Worm (Caenorhabditis elegans) whole organism, early embryonic: ENCODE measurements around the gene C42C1.3.

ENCODE experiments used
- B0310.2 ChIP-seq: sonication (generic microtip); optimal IDR thresholded peaks from 2 replicates; lab custom pipeline; 2016; ENCODE audit warnings: mild to moderate bottlenecking, missing genetic modification characterization, missing compliant biosample characterization
- F13C5.2 ChIP-seq: sonication (generic microtip); optimal IDR thresholded peaks from 2 replicates; lab custom pipeline; 2017; ENCODE audit warnings: mild to moderate bottlenecking, missing genetic modification characterization, inconsistent platforms, missing compliant biosample characterization
- aly-1 ChIP-seq: sonication (generic microtip); optimal IDR thresholded peaks from 2 replicates; lab custom pipeline; 2016; ENCODE audit warnings: missing genetic modification characterization, missing compliant biosample characterization
- ama-1 ChIP-seq: fragments of 150-350 bp; optimal IDR thresholded peaks from 2 replicates; lab custom pipeline; 2014
- ceh-13 ChIP-seq: fragments of 200-800 bp; sonication (Bioruptor generic); optimal IDR thresholded peaks from 2 replicates; lab custom pipeline; 2018; ENCODE audit warnings: mild to moderate bottlenecking, missing genetic modification characterization, missing compliant biosample characterization
- ceh-36 ChIP-seq: sonication (generic microtip); optimal IDR thresholded peaks from 2 replicates; lab custom pipeline; 2016; ENCODE audit warnings: missing genetic modification characterization, inconsistent platforms, missing compliant biosample characterization
- ets-7 ChIP-seq: sonication (generic microtip); optimal IDR thresholded peaks from 2 replicates; lab custom pipeline; 2016; ENCODE audit warnings: missing genotype, missing genetic modification characterization, missing compliant biosample characterization
- flt-1 ChIP-seq: fragments of 200-800 bp; sonication (Bioruptor generic); IDR thresholded peaks from 2 replicates; pipeline ENCODE4 v1.3.6; 2022; ENCODE audit warnings: missing genetic modification characterization, missing compliant biosample characterization
- hmbx-1 ChIP-seq: sonication (generic microtip); optimal IDR thresholded peaks from 2 replicates; lab custom pipeline; 2016; ENCODE audit warnings: mild to moderate bottlenecking, missing genetic modification characterization, missing compliant biosample characterization
- hmg-4 ChIP-seq: fragments of 200-800 bp; sonication (Bioruptor generic); optimal IDR thresholded peaks from 2 replicates; lab custom pipeline; 2018; ENCODE audit warnings: mild to moderate bottlenecking, missing genetic modification characterization, missing compliant biosample characterization
- hnd-1 ChIP-seq: sonication (generic microtip); optimal IDR thresholded peaks from 2 replicates; lab custom pipeline; 2016; ENCODE audit warnings: missing genetic modification characterization, missing compliant biosample characterization
- pes-1 ChIP-seq: fragments of 200-800 bp; sonication (Bioruptor generic); IDR thresholded peaks from 2 replicates; pipeline ENCODE4 v1.3.6; 2022; ENCODE audit warnings: missing genetic modification reagents, missing genetic modification characterization, missing compliant biosample characterization
- scrt-1 ChIP-seq: fragments of 200-800 bp; sonication (Bioruptor generic); IDR thresholded peaks from 2 replicates; pipeline ENCODE4 v1.3.6; 2022; ENCODE audit warnings: missing genetic modification characterization, missing compliant biosample characterization
- sea-1 ChIP-seq: fragments of 200-800 bp; sonication (Bioruptor generic); conservative IDR thresholded peaks from 2 replicates; pipeline ENCODE4 v1.3.6; 2022; ENCODE audit warnings: missing genetic modification characterization, missing compliant biosample characterization
- tbx-11 ChIP-seq: fragments of 200-800 bp; sonication (Bioruptor generic); IDR thresholded peaks from 2 replicates; pipeline ENCODE4 v1.3.6; 2022; ENCODE audit warnings: missing genetic modification characterization, missing compliant biosample characterization
- tbx-37 ChIP-seq: fragments of 200-800 bp; sonication (Bioruptor generic); conservative IDR thresholded peaks from 2 replicates; pipeline ENCODE4 v1.3.6; 2022; ENCODE audit warnings: missing genetic modification reagents, missing genetic modification characterization, missing compliant biosample characterization
- tra-4 ChIP-seq: sonication (generic microtip); optimal IDR thresholded peaks from 2 replicates; lab custom pipeline; 2017; ENCODE audit warnings: missing genetic modification characterization, missing compliant biosample characterization

Gene C42C1.3

ce11 chrIV:12227012-12227411 lies 43.3 kb downstream of the C42C1.3 start, which contains the start of gene mlt-3:
TSS of gene mlt-3 (minus strand) at chrIV:12227112.
- TF ChIP-seq tbx-37 (no peak), aly-1 (tag; lab: Kevin White, UChicago) (no peak), B0310.2 (tag; lab: Kevin White, UChicago) (no peak), tbx-11 (GFP tag; lab: Robert Waterston, UW) (no peak), flt-1 (GFP tag; lab: Robert Waterston, UW) (no peak), ama-1 (lab: Kevin White, UChicago) (no peak), sea-1 (GFP tag; lab: Robert Waterston, UW) (no peak), tra-4 (tag; lab: Kevin White, UChicago) (no peak), hmbx-1 (tag; lab: Kevin White, UChicago) (no peak), scrt-1 (GFP tag; lab: Robert Waterston, UW) (no peak), hmg-4 (GFP tag; lab: Kevin White, UChicago) (no peak), F13C5.2 (tag; lab: Kevin White, UChicago) (no peak), ceh-36 (tag; lab: Kevin White, UChicago) (no peak), pes-1 (GFP tag; lab: Robert Waterston, UW) (no peak), ceh-13 (GFP tag; lab: Kevin White, UChicago) (no peak), ets-7 (tag; lab: Kevin White, UChicago) (no peak), hnd-1 (tag; lab: Kevin White, UChicago) (no peak)
